Fruit fly (Drosophila melanogaster) whole organism: ENCODE data around the gene CG14195.

ENCODE experiments used
- CG8478 ChIP-seq: fragments of >200 bp; optimal IDR thresholded peaks from 2 replicates; lab custom pipeline; 2018; ENCODE audit warnings: inconsistent platforms
- Dll ChIP-seq: fragments of >200 bp; optimal IDR thresholded peaks from 2 replicates; lab custom pipeline; 2017
- EcR ChIP-seq, 2 experiments: fragments of >200 bp; optimal IDR thresholded peaks; 2 replicates each; lab custom pipeline; 2017; ENCODE audit warnings: missing biosample characterization in 2 of 2, missing genetic modification characterization in 2 of 2, missing genetic modification reagents in 2 of 2
- pan ChIP-seq: fragments of >200 bp; optimal IDR thresholded peaks from 2 replicates; lab custom pipeline; 2017
- psq ChIP-seq: fragments of >200 bp; optimal IDR thresholded peaks from 2 replicates; lab custom pipeline; 2017

DNA sequence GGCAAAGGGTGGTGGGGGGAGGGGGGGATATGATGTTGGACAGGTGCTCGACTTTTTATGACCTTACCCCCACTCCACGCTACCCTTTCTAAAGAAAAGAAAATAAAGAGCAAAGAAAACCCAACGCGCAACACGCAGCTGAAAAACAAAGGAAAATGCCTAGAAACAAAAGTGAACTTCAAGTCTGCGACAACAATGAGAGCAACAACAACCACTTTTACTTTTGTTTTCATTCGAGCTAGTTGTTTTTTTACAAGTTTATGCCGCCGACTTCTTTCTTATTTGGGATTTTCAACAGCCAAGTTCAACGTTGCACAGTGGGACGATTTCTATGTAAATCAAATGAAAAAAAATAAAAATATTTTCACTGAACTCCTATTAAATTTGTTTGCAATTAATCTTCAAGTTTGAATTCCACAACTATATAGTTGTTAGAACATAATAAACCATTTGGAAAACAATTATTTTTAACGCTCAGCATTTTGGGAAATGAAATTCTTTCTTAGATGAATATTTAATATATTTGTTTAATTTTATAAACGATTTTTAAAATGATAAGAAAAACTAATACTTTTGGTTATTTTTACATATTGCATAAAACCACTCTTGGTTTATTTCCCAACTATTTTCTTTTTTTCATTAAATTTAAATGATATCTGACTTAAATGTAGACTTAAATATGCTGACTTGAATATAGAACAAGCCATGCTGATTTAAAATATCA is 12.9 kb upstream of the CG14195 start:
- TF ChIP-seq CG8478 (lab: Kevin White, UChicago) (no peak), pan (lab: Kevin White, UChicago) (no peak), EcR (GFP tag; optimal IDR thresholded peaks at IDR 0.05; lab: Kevin White, UChicago) (no peak), psq (lab: Kevin White, UChicago) (no peak), Dll (no peak)
